Worm (Caenorhabditis elegans) whole organism, mixed stage, embryonic: ENCODE measurements around the gene mca-1.

ENCODE experiments used
- M03D4.4 ChIP-seq: sonication (generic microtip); optimal IDR thresholded peaks from 2 replicates; lab custom pipeline; 2017; ENCODE audit warnings: mild to moderate bottlenecking, missing genetic modification characterization, missing compliant biosample characterization
- bed-3 ChIP-seq: fragments of 200-800 bp; sonication (Bioruptor generic); optimal IDR thresholded peaks from 3 replicates; lab custom pipeline; 2018; ENCODE audit warnings: mild to moderate bottlenecking, missing genetic modification characterization, moderate library complexity, missing compliant biosample characterization
- blmp-1 ChIP-seq: fragments of 150-350 bp; optimal IDR thresholded peaks from 2 replicates; lab custom pipeline; 2014; ENCODE audit warnings: missing biosample characterization, missing genetic modification characterization
- ceh-39 ChIP-seq: fragments of 150-350 bp; optimal IDR thresholded peaks from 2 replicates; lab custom pipeline; 2014; ENCODE audit warnings: missing biosample characterization, missing genetic modification characterization
- ceh-43 ChIP-seq: fragments of 200-800 bp; sonication (Bioruptor generic); optimal IDR thresholded peaks from 2 replicates; lab custom pipeline; 2018; ENCODE audit warnings: mild to moderate bottlenecking, missing genetic modification characterization, moderate library complexity, missing compliant biosample characterization
- ceh-83 ChIP-seq: fragments of 200-800 bp; sonication (Bioruptor generic); optimal IDR thresholded peaks from 2 replicates; lab custom pipeline; 2018; ENCODE audit warnings: mild to moderate bottlenecking, missing genetic modification characterization, missing compliant biosample characterization
- ces-1 ChIP-seq: fragments of 150-350 bp; optimal IDR thresholded peaks from 2 replicates; lab custom pipeline; 2014; ENCODE audit warnings: missing biosample characterization, missing genetic modification reagents, missing genetic modification characterization
- cnd-1 ChIP-seq: fragments of 200-800 bp; sonication (Bioruptor generic); optimal IDR thresholded peaks from 2 replicates; lab custom pipeline; 2018; ENCODE audit warnings: mild to moderate bottlenecking, missing genetic modification characterization, missing compliant biosample characterization
- elt-1 ChIP-seq: sonication (generic microtip); optimal IDR thresholded peaks from 2 replicates; lab custom pipeline; 2017; ENCODE audit warnings: missing genetic modification characterization, mild to moderate bottlenecking, missing compliant biosample characterization, antibody characterized with exemption, moderate library complexity, borderline replicate concordance; ENCODE audit not compliant: insufficient read depth
- elt-3 ChIP-seq: fragments of 150-350 bp; optimal IDR thresholded peaks from 2 replicates; lab custom pipeline; 2014; ENCODE audit warnings: missing biosample characterization, missing genetic modification characterization
- flh-1 ChIP-seq: fragments of 200-800 bp; sonication (Bioruptor generic); optimal IDR thresholded peaks from 2 replicates; lab custom pipeline; 2018; ENCODE audit warnings: mild to moderate bottlenecking, missing genetic modification characterization, moderate library complexity, missing compliant biosample characterization
- ham-2 ChIP-seq: fragments of 200-800 bp; sonication (Bioruptor generic); optimal IDR thresholded peaks from 2 replicates; lab custom pipeline; 2018; ENCODE audit warnings: mild to moderate bottlenecking, missing genetic modification characterization, missing compliant biosample characterization
- hlh-1 ChIP-seq: fragments of 150-350 bp; optimal IDR thresholded peaks from 2 replicates; lab custom pipeline; 2014; ENCODE audit warnings: missing biosample characterization, missing genetic modification reagents, missing genetic modification characterization
- lin-13 ChIP-seq: fragments of 150-350 bp; optimal IDR thresholded peaks from 2 replicates; lab custom pipeline; 2014; ENCODE audit warnings: missing biosample characterization, missing genetic modification characterization
- lsy-2 ChIP-seq: fragments of 150-350 bp; optimal IDR thresholded peaks from 2 replicates; lab custom pipeline; 2014; ENCODE audit warnings: missing biosample characterization, missing genetic modification characterization
- mab-5 ChIP-seq: fragments of 150-350 bp; optimal IDR thresholded peaks from 2 replicates; lab custom pipeline; 2014; ENCODE audit warnings: missing biosample characterization, missing genetic modification characterization
- mep-1 ChIP-seq: fragments of 150-350 bp; optimal IDR thresholded peaks from 2 replicates; lab custom pipeline; 2017; ENCODE audit warnings: missing biosample characterization, missing genetic modification reagents, missing genetic modification characterization, inconsistent platforms
- mls-2 ChIP-seq: sonication (generic microtip); optimal IDR thresholded peaks from 2 replicates; lab custom pipeline; 2016; ENCODE audit warnings: mild to moderate bottlenecking, missing genetic modification characterization, moderate library complexity, missing compliant biosample characterization
- nhr-12 ChIP-seq: fragments of 150-350 bp; optimal IDR thresholded peaks from 2 replicates; lab custom pipeline; 2014; ENCODE audit warnings: missing biosample characterization, missing genetic modification characterization
- nhr-2 ChIP-seq: fragments of 150-350 bp; optimal IDR thresholded peaks from 2 replicates; lab custom pipeline; 2014; ENCODE audit warnings: missing biosample characterization, missing genetic modification characterization
- nhr-237 ChIP-seq: fragments of 150-350 bp; optimal IDR thresholded peaks from 2 replicates; lab custom pipeline; 2014; ENCODE audit warnings: missing biosample characterization, missing genetic modification characterization
- nhr-28 ChIP-seq: fragments of 150-350 bp; optimal IDR thresholded peaks from 2 replicates; lab custom pipeline; 2014; ENCODE audit warnings: missing biosample characterization, missing genetic modification characterization
- nhr-76 ChIP-seq: sonication (generic microtip); optimal IDR thresholded peaks from 2 replicates; lab custom pipeline; 2017; ENCODE audit warnings: missing biosample characterization, missing genetic modification characterization
- pha-4 ChIP-seq: fragments of 150-350 bp; optimal IDR thresholded peaks from 2 replicates; lab custom pipeline; 2018; ENCODE audit warnings: missing biosample characterization, missing genetic modification reagents, missing genetic modification characterization
- sem-2 ChIP-seq: fragments of 200-800 bp; sonication (Bioruptor generic); optimal IDR thresholded peaks from 2 replicates; lab custom pipeline; 2018; ENCODE audit warnings: mild to moderate bottlenecking, missing genetic modification characterization, missing compliant biosample characterization
- snpc-4 ChIP-seq: fragments of 150-350 bp; optimal IDR thresholded peaks from 2 replicates; lab custom pipeline; 2014; ENCODE audit warnings: missing biosample characterization, missing genetic modification characterization
- tbx-8 ChIP-seq: fragments of 200-800 bp; sonication (Bioruptor generic); optimal IDR thresholded peaks from 2 replicates; lab custom pipeline; 2018; ENCODE audit warnings: mild to moderate bottlenecking, missing genetic modification characterization, moderate library complexity, missing compliant biosample characterization
- unc-39 ChIP-seq: fragments of 150-350 bp; optimal IDR thresholded peaks from 2 replicates; lab custom pipeline; 2014; ENCODE audit warnings: missing biosample characterization, missing genetic modification characterization
- unc-62 ChIP-seq: fragments of 150-350 bp; optimal IDR thresholded peaks from 2 replicates; lab custom pipeline; 2014; ENCODE audit warnings: missing biosample characterization, missing genetic modification reagents, missing genetic modification characterization
- zip-8 ChIP-seq: fragments of 150-350 bp; optimal IDR thresholded peaks from 2 replicates; lab custom pipeline; 2014; ENCODE audit warnings: missing biosample characterization, missing genetic modification characterization

Gene mca-1

DNA sequence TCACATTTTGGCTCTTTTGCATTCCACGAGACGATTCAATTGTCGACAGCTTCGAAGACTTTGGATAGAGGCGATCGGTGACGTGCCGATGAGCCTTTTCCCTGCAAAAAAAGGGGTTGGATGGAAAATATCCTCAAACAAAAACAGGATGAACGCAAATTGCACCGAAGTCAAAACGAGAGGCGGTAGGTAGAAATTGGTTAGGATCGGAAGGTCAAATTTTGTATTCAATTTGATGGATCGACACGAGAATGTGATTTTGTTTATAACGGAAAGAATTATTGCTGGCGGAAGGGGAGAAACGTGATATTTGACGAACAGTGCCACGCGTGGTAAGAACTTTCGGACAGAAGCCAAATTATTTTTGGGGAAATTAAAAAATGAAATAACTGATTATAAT is at the start of gene mca-1:
mca-1 (minus strand) TSS at position 101 of the 400 bp plus-strand sequence.
- TF ChIP-seq sem-2 (GFP tag; lab: Kevin White, UChicago) (no peak), nhr-28 (tag; lab: Kevin White, UChicago) (no peak)

DNA sequence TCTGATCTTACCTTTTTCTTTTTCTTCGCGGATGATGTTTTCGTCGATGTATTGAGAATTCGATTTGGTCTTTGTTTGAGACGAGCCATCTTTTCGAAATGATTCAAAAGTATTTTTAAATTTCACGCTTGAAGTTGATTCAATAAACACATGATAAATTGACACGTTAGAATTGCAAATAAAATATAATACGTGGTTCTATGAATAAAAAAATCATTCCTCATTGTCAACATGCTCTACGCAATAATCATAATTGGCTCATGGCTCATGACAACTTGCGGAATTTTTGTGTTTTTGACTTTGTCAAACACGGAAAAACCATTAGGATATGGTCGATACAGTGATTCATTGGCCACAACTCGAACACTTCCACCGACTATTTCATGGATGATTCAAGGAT is 48.7 kb upstream of the mca-1 start, which contains the start of the genes htas-1 and ZK1251.3:
htas-1 (minus strand) TSS at position 101 of the 400 bp plus-strand sequence.
ZK1251.3 (plus strand) TSS at position 226 of the 400 bp plus-strand sequence.
- TF ChIP-seq nhr-2 (tag; lab: Kevin White, UChicago) (no peak), ceh-43 (GFP tag; lab: Kevin White, UChicago) (no peak), blmp-1 (tag; lab: Kevin White, UChicago) (no peak), mls-2 (tag; lab: Kevin White, UChicago) (no peak)

DNA sequence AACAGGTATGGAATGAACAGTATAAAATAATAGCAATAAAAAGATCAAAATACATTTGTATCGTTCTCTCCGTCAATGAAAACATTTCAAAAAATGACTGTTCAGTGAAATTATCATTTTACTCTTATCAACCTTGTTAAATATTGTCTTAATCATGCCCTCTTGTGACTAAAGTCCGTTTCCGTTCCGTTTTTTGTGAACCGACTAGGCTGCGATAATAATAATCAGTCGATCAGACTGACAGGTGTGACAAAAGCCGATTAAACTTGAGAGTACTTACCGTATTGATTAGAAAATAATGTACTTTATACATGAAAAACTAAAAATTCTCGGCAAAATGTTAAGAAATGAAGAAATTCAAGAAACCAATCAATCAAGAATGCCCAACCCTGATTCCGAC is 47.8 kb upstream of the mca-1 start, which contains the start of gene ins-7:
ins-7 (minus strand) TSS at position 332 of the 400 bp plus-strand sequence.
- TF ChIP-seq flh-1 (no peak), mab-5 (tag; lab: Kevin White, UChicago) (no peak), hlh-1 (tag; lab: Kevin White, UChicago) (no peak), nhr-12 (tag; lab: Kevin White, UChicago) (no peak), snpc-4 (tag; lab: Kevin White, UChicago) (no peak), ceh-39 (no peak), zip-8 (no peak)

DNA sequence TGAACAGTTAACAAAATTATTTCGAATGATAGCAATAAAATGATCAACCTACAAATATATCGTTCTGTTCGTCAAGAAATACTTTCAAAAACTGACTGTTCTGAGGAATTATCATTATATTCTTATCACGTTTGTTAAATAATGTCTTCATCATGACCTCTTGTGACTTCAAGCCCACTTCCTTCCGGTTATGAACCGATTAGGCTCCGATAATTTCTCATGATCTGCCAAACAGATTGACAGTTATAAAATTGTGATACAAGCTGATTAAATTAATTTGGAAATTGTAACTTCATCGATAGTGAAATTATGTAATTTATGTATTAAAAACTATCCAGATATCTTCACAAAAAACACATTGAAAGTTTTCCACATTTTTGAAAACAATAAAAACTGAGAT is 46.1 kb upstream of the mca-1 start, which contains the start of gene ins-8:
ins-8 (minus strand) TSS at position 101 of the 400 bp plus-strand sequence.
- TF ChIP-seq flh-1 (no peak), tbx-8 (no peak), bed-3 (GFP tag; lab: Kevin White, UChicago) (no peak), ceh-83 (GFP tag; lab: Kevin White, UChicago) (no peak)

DNA sequence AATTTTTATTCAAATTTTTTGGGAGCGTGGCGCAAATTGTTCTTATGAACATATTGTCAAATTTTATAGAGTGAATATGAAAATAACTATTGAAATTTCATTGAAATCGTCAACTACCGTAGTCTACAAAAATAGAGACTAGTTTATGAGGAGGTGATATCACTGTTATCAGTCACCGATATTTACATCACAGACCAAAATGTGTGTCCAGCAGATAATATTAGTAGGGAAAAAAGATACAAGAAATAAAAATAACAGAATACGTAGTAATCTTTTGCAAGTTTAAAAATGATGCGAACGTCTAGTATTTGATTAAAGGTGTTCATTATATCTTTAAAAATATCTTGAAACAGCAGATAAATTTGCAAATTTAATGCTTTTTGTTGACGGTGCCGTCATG is 44.5 kb upstream of the mca-1 start:
- TF ChIP-seq ces-1 (GFP tag; lab: Kevin White, UChicago) (no peak), flh-1 (no peak), nhr-28 (tag; lab: Kevin White, UChicago) (no peak), ham-2 (no peak), tbx-8 (no peak), elt-3 (tag; lab: Kevin White, UChicago) (no peak), nhr-237 (tag; lab: Kevin White, UChicago) (no peak), cnd-1 (tag; lab: Kevin White, UChicago) (no peak), mab-5 (tag; lab: Kevin White, UChicago) (no peak), pha-4 (tag; lab: Kevin White, UChicago) (no peak), snpc-4 (tag; lab: Kevin White, UChicago) (no peak), ceh-43 (GFP tag; lab: Kevin White, UChicago) (no peak), lin-13 (tag; lab: Kevin White, UChicago) (no peak), elt-1 (tag; lab: Kevin White, UChicago) (no peak), unc-39 (tag; lab: Kevin White, UChicago) (no peak), M03D4.4 (tag; lab: Kevin White, UChicago) (no peak), mls-2 (tag; lab: Kevin White, UChicago) (no peak), blmp-1 (tag; lab: Kevin White, UChicago) (no peak), unc-62 (GFP tag; lab: Kevin White, UChicago) (no peak), lsy-2 (tag; lab: Kevin White, UChicago) (no peak)

DNA sequence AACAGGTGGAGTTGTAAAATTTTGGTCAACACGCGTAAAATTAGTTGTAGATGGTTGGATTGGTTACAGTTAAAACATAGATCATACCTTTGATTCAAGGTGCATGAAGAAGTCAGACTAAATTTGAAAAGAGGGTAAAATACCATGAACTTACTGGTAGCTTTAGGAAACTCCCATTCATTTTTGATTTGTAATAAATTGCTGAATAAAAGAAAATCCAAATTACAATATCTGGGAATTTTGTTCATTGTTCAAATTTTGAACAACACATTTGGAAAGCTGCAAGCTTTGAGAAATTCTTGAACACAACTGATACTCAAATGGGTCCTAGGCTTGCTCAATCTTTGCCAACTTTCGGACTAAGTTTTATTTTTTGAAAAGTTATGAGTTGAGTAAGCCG is 43.3 kb upstream of the mca-1 start:
- TF ChIP-seq nhr-76 (no peak), nhr-2 (tag; lab: Kevin White, UChicago) (no peak), mep-1 (tag; lab: Kevin White, UChicago) (no peak), elt-1 (tag; lab: Kevin White, UChicago) (no peak), bed-3 (GFP tag; lab: Kevin White, UChicago) (no peak), pha-4 (tag; lab: Kevin White, UChicago) (no peak), zip-8 (no peak), elt-3 (tag; lab: Kevin White, UChicago) (no peak)
